Fruit fly (Drosophila melanogaster) ovary, adult (tissue): ENCODE measurements around the gene Or65c.

Experiments
- CG17801 ChIP-seq: fragments of 200-800 bp; optimal IDR thresholded peaks from 2 replicates; lab custom pipeline; 2019; ENCODE audit warnings: missing biosample characterization, mild to moderate bottlenecking, missing genetic modification characterization, moderate library complexity; ENCODE audit not compliant: partially characterized antibody

The Or65c gene

dm6 chr3L:6336248-6336858, 8.9 kb downstream of the Or65c start:
- no peak for TF ChIP-seq CG17801 (GFP tag; lab: Kevin White, UChicago)

DNA sequence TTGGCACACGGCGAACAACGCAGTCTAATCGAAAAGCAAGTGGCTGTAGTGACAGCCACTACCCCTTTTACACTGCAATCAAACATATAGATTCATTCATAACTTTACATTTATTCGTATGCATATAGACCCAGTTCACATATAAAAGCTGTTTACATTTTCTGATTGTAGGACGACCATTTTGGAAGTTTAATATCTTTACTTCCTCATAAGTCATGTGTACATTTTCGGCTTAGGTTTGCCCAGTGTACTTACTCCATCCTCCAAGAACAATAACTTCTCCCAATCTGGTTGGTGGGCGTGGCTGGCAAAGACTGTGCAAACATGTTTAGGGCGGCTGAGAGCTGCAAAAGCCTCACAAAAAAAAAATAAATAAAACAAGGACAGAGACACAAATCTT, 10.9 kb downstream of the Or65c start:
- no peak for TF ChIP-seq CG17801 (GFP tag; lab: Kevin White, UChicago)

dm6 chr3L:6342253-6342652, 14.8 kb downstream of the Or65c start:
- no peak for TF ChIP-seq CG17801 (GFP tag; lab: Kevin White, UChicago)

DNA sequence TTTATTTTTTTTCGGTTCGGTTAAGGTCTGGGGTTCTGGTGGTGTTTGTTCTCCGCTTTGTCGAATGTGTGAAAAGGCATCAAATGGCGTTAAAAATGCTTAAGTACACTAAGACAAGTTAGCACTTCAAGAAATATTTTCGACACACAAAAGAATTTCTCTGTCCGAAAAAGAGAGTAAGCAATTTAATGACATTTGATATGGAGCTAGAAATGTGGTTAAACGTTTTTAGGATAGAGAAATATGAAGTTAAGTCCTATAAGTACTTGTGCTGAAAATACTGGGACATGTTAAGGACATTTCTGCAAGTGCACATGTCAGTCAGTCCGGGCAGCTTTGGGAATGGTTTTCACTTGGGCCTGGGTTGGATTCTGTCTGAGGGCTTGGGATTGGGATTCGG, 16.8 kb downstream of the Or65c start:
- TF ChIP-seq CG17801 (GFP tag; lab: Kevin White, UChicago), result no peak

DNA sequence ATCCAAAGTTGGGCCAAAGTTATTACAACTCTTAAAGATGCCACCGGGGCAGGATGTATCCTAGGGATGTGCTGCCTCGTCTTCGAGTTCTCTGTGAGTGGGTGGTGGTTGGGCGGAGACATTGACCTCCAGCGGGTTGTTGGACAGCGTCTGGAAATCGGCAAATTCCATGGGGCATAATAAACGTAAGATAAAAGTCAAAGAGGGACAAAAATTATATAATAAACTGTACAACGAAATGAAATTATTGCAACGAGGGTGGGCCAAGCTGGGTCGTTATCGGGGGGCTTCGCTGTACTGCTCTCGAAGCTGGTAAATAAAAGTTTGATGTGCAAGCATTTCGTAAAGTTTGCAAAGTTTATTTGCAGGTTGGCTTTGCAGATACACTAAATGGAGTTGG, 21.0 kb downstream of the Or65c start:
- TF ChIP-seq CG17801 (GFP tag; lab: Kevin White, UChicago), result no peak

- no peak for TF ChIP-seq CG17801 (GFP tag; lab: Kevin White, UChicago)
Observed at dm6 chr3L:6349976-6350375, 22.6 kb downstream of the Or65c start, which contains the start of gene Sfp65A. Sfp65A (plus strand) TSS chr3L:6350276.

- TF ChIP-seq CG17801 (GFP tag; lab: Kevin White, UChicago), result no peak
Observed at dm6 chr3L:6352232-6352631, 24.8 kb downstream of the Or65c start, which contains the start of gene CG13300. CG13300 (minus strand) TSS chr3L:6352390.

- TF ChIP-seq CG17801 (GFP tag; lab: Kevin White, UChicago), result no peak
Observed at dm6 chr3L:6355032-6355431, 27.6 kb downstream of the Or65c start.

DNA sequence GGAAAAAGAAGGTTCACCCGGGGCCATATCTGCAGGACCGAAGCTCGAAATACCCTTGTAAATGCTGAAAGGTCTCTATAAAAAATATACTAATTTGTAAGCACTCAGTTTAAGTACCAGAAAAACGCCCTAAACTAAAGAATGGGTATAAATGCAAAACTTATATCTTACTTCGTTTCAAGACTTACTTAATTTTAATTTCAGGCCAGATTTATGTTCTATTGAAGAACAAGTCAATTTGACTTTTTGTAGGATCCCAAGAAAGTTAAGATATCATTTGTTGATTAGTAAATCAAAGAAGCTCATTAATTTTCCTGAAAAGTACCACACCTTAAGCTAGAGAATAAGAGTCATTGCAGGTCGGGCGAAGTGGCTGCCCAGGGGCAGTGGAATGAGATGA, 29.7 kb downstream of the Or65c start:
- no peak for TF ChIP-seq CG17801 (GFP tag; lab: Kevin White, UChicago)

- no peak for TF ChIP-seq CG17801 (GFP tag; lab: Kevin White, UChicago)
Observed at dm6 chr3L:6358501-6358900, 31.1 kb downstream of the Or65c start.

- TF ChIP-seq CG17801 (GFP tag; lab: Kevin White, UChicago), result no peak
Observed at dm6 chr3L:6359205-6359604, 31.8 kb downstream of the Or65c start.

dm6 chr3L:6363626-6364025, 36.2 kb downstream of the Or65c start:
- TF ChIP-seq CG17801 (GFP tag; lab: Kevin White, UChicago), result no peak

DNA sequence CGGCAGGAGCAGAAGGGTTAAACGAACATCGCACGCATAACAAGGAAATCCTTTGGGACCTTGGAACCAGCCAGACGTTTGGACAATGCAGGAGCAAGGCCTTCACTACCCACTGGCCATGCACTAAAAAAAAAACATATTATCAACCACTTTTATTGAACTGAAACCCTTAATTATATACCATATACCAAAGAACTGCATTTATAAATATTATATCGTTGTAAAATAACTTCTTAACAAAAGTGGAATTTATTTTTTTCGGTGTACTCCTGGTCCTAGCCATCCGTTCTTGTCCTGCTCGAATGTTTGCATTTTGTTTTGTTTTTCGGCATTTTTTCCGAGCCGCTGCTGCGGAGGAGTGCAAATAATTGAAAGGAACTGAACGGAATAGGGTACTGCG, 36.8 kb downstream of the Or65c start:
- TF ChIP-seq CG17801 (GFP tag; lab: Kevin White, UChicago), result no peak

DNA sequence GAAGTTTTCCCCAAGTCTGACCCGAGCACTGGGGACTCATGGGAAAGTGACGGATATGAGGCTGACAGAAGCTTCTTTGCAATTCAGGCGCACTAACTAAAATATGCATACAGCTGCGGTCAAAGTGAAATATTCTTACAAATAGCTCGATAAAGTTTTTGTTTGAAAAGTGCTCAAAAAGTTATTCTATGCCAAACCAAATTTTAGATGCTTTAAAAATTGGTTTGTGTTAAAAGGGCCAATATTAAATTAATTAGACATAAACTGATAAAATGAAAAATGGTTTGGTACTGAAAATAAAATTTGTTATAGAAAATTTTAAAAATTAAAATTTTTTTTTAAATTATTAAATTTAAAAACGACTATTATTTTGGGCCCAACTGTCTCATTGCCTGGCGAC, 39.2 kb downstream of the Or65c start:
- TF ChIP-seq CG17801 (GFP tag; lab: Kevin White, UChicago), result no peak

DNA sequence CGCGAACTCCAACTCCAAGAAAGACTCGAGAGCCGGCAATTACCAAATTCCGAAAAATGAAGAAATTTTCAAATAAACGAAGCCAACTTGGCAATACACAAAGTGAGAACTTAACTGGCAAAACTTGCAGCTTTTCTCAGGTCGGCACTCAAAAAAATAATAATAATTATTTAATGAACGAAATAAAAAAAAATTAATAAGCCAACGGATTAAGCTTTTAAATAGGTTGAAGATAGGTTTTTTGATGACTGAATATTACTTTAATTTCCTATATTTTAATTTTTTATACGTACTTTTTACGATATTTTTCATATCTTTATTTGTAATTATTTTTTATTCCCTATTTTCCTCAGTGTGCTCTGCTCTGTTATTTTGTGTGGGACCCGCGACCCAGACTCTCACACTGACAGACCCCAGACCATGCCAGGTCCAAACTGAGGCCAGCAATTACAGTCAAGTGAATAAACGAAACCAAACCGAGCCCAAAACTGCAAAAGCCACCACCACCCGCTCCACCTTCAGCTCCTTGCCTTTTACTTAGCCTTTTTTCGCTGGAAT, 42.3 kb downstream of the Or65c start:
- no peak for TF ChIP-seq CG17801 (GFP tag; lab: Kevin White, UChicago)

- TF ChIP-seq CG17801 (GFP tag; lab: Kevin White, UChicago), result no peak
Observed at dm6 chr3L:6371406-6371805, 44.0 kb downstream of the Or65c start.
